Worm (Caenorhabditis elegans) whole organism, young adult: Measurements from ENCODE around the gene klp-3.

ENCODE experiments used
- B0035.1 ChIP-seq: sonication (generic microtip); optimal IDR thresholded peaks from 2 replicates; lab custom pipeline; 2016; ENCODE audit warnings: missing genetic modification characterization, mild to moderate bottlenecking, missing compliant biosample characterization, missing genotype, missing genetic modification reagents
- B0336.3 ChIP-seq: fragments of 200-800 bp; sonication (Bioruptor generic); IDR thresholded peaks from 2 replicates; pipeline ENCODE4 v1.3.6; 2022; ENCODE audit warnings: missing genetic modification characterization, missing compliant biosample characterization
- F10E7.11 ChIP-seq: sonication (generic microtip); optimal IDR thresholded peaks from 2 replicates; lab custom pipeline; 2017; ENCODE audit warnings: mild to moderate bottlenecking, missing genetic modification characterization, moderate library complexity, missing compliant biosample characterization
- F33H1.4 ChIP-seq: fragments of 200-800 bp; sonication (Bioruptor generic); IDR thresholded peaks from 2 replicates; pipeline ENCODE4 v1.3.6; 2022; ENCODE audit warnings: missing genetic modification reagents, missing genetic modification characterization, missing compliant biosample characterization
- F49E8.2 ChIP-seq: sonication (generic microtip); optimal IDR thresholded peaks from 3 replicates; lab custom pipeline; 2017; ENCODE audit warnings: missing genetic modification characterization, mild to moderate bottlenecking, missing compliant biosample characterization, antibody characterized with exemption, moderate library complexity; ENCODE audit not compliant: insufficient read depth
- F57C9.4 ChIP-seq: sonication (generic microtip); optimal IDR thresholded peaks from 2 replicates; lab custom pipeline; 2017; ENCODE audit warnings: mild to moderate bottlenecking, missing genetic modification characterization, missing compliant biosample characterization
- K11D2.4 ChIP-seq: fragments of 200-800 bp; sonication (Bioruptor generic); IDR thresholded peaks from 2 replicates; pipeline ENCODE4 v1.3.6; 2022; ENCODE audit warnings: missing genetic modification reagents, missing genetic modification characterization, missing compliant biosample characterization
- T07F8.4 ChIP-seq: sonication (generic microtip); optimal IDR thresholded peaks from 2 replicates; lab custom pipeline; 2016; ENCODE audit warnings: mild to moderate bottlenecking, missing genetic modification characterization, moderate library complexity, missing compliant biosample characterization
- Y53G8AR.9 ChIP-seq: fragments of 200-800 bp; sonication (Bioruptor generic); conservative IDR thresholded peaks from 2 replicates; pipeline ENCODE4 v1.3.6; 2022; ENCODE audit warnings: missing genetic modification reagents, missing genetic modification characterization, missing compliant biosample characterization
- Y67H2A.10 ChIP-seq: fragments of 200-800 bp; sonication (Bioruptor generic); conservative IDR thresholded peaks from 2 replicates; pipeline ENCODE4 v1.3.6; 2022; ENCODE audit warnings: missing genetic modification reagents, missing genetic modification characterization, missing compliant biosample characterization
- Y79H2A.3 ChIP-seq: fragments of 200-800 bp; sonication (Bioruptor generic); conservative IDR thresholded peaks from 2 replicates; pipeline ENCODE4 v1.3.6; 2022; ENCODE audit warnings: missing genetic modification reagents, missing genetic modification characterization, missing compliant biosample characterization
- Y95B8A.8 ChIP-seq: fragments of 200-800 bp; sonication (Bioruptor generic); IDR thresholded peaks from 2 replicates; pipeline ENCODE4 v1.3.6; 2022; ENCODE audit warnings: missing genetic modification reagents, missing genetic modification characterization, missing compliant biosample characterization
- ama-1 ChIP-seq, 3 experiments: fragments of 150-350 bp in 1 of 3; sonication (generic microtip) in 2 of 3; optimal IDR thresholded peaks; 2 replicates each; lab custom pipeline; 2014 to 2018; ENCODE audit warnings: missing biosample characterization in 2 of 3, missing genetic modification characterization in 2 of 3, missing genetic modification reagents in 2 of 3
- attf-6 ChIP-seq: fragments of 200-800 bp; sonication (Bioruptor generic); IDR thresholded peaks from 2 replicates; pipeline ENCODE4 v1.3.6; 2022; ENCODE audit warnings: missing genetic modification reagents, missing genetic modification characterization, missing compliant biosample characterization
- ccch-3 ChIP-seq: fragments of 200-800 bp; sonication (Bioruptor generic); optimal IDR thresholded peaks from 2 replicates; lab custom pipeline; 2018; ENCODE audit warnings: mild to moderate bottlenecking, missing genetic modification characterization, missing compliant biosample characterization
- cebp-1 ChIP-seq, 2 experiments: fragments of 200-800 bp in 1 of 2; sonication (Bioruptor generic) in 1 of 2; sonication (generic microtip) in 1 of 2; IDR thresholded peaks in 1 of 2; optimal IDR thresholded peaks in 1 of 2; 2 replicates each; pipeline versions ENCODE4 v1.3.6 to Lab custom; 2017 to 2022; ENCODE audit warnings: missing compliant biosample characterization in 2 of 2, missing genetic modification characterization in 2 of 2, mild to moderate bottlenecking in 1 of 2, missing genetic modification reagents in 1 of 2, moderate library complexity in 1 of 2
- ceh-27 ChIP-seq: fragments of 200-800 bp; sonication (Bioruptor generic); optimal IDR thresholded peaks from 2 replicates; lab custom pipeline; 2018; ENCODE audit warnings: mild to moderate bottlenecking, missing genetic modification characterization, moderate library complexity, missing compliant biosample characterization
- ceh-40 ChIP-seq: fragments of 200-800 bp; sonication (Bioruptor generic); IDR thresholded peaks from 2 replicates; pipeline ENCODE4 v1.3.6; 2022; ENCODE audit warnings: missing genetic modification characterization, missing compliant biosample characterization
- chd-7 ChIP-seq: sonication (generic microtip); optimal IDR thresholded peaks from 2 replicates; lab custom pipeline; 2016; ENCODE audit warnings: mild to moderate bottlenecking, missing genetic modification characterization, moderate library complexity, missing compliant biosample characterization
- dpff-1 ChIP-seq: sonication (generic microtip); optimal IDR thresholded peaks from 2 replicates; lab custom pipeline; 2017; ENCODE audit warnings: mild to moderate bottlenecking, missing genetic modification characterization, missing compliant biosample characterization
- dpl-1 ChIP-seq: fragments of 150-350 bp; optimal IDR thresholded peaks from 2 replicates; lab custom pipeline; 2014; ENCODE audit warnings: missing biosample characterization, missing genetic modification reagents, missing genetic modification characterization
- egl-18 ChIP-seq: fragments of 200-800 bp; sonication (Bioruptor generic); IDR thresholded peaks from 2 replicates; pipeline ENCODE4 v1.3.6; 2022; ENCODE audit warnings: missing genetic modification reagents, missing genetic modification characterization, missing compliant biosample characterization
- fkh-3 ChIP-seq: sonication (generic microtip); optimal IDR thresholded peaks from 2 replicates; lab custom pipeline; 2016; ENCODE audit warnings: mild to moderate bottlenecking, missing genetic modification characterization, missing compliant biosample characterization
- hlh-12 ChIP-seq: sonication (generic microtip); optimal IDR thresholded peaks from 2 replicates; lab custom pipeline; 2016; ENCODE audit warnings: missing genetic modification characterization, missing compliant biosample characterization
- hrde-1 ChIP-seq: sonication (generic microtip); optimal IDR thresholded peaks from 2 replicates; lab custom pipeline; 2016; ENCODE audit warnings: missing genetic modification characterization, mild to moderate bottlenecking, missing compliant biosample characterization, moderate library complexity, missing genotype, missing genetic modification reagents, borderline replicate concordance
- lin-54 ChIP-seq: fragments of 200-800 bp; sonication (Bioruptor generic); optimal IDR thresholded peaks from 2 replicates; lab custom pipeline; 2018; ENCODE audit warnings: mild to moderate bottlenecking, missing genetic modification characterization, missing compliant biosample characterization
- lir-1 ChIP-seq: fragments of 200-800 bp; sonication (Bioruptor generic); conservative IDR thresholded peaks from 2 replicates; pipeline ENCODE4 v1.3.6; 2022; ENCODE audit warnings: missing genetic modification reagents, missing genetic modification characterization, missing compliant biosample characterization
- madf-8 ChIP-seq: fragments of 200-800 bp; sonication (Bioruptor generic); conservative IDR thresholded peaks from 2 replicates; pipeline ENCODE4 v1.3.6; 2022; ENCODE audit warnings: missing genetic modification reagents, missing genetic modification characterization, missing compliant biosample characterization
- mcd-1 ChIP-seq: fragments of 200-800 bp; sonication (Bioruptor generic); IDR thresholded peaks from 2 replicates; pipeline ENCODE4 v1.3.6; 2022; ENCODE audit warnings: missing genetic modification reagents, missing genetic modification characterization, missing compliant biosample characterization
- mxl-1 ChIP-seq: sonication (generic microtip); optimal IDR thresholded peaks from 2 replicates; lab custom pipeline; 2016; ENCODE audit warnings: missing genetic modification characterization, missing compliant biosample characterization
- nhr-179 ChIP-seq: sonication (generic microtip); optimal IDR thresholded peaks from 2 replicates; lab custom pipeline; 2016; ENCODE audit warnings: mild to moderate bottlenecking, missing genetic modification characterization, missing compliant biosample characterization
- nhr-80 ChIP-seq: sonication (generic microtip); optimal IDR thresholded peaks from 2 replicates; lab custom pipeline; 2016; ENCODE audit warnings: missing genetic modification characterization, missing compliant biosample characterization
- nhr-90 ChIP-seq: sonication (generic microtip); optimal IDR thresholded peaks from 2 replicates; lab custom pipeline; 2016; ENCODE audit warnings: missing genotype, mild to moderate bottlenecking, missing genetic modification characterization, missing compliant biosample characterization
- pbrm-1 ChIP-seq: fragments of 200-800 bp; sonication (Bioruptor generic); IDR thresholded peaks from 2 replicates; pipeline ENCODE4 v1.3.6; 2022; ENCODE audit warnings: missing genetic modification reagents, missing genetic modification characterization, missing compliant biosample characterization
- snpc-3.4 ChIP-seq: sonication (generic microtip); optimal IDR thresholded peaks from 2 replicates; lab custom pipeline; 2017; ENCODE audit warnings: missing genetic modification characterization, mild to moderate bottlenecking, missing compliant biosample characterization, antibody characterized with exemption, moderate library complexity, missing genotype, missing genetic modification reagents
- somi-1 ChIP-seq: fragments of 200-800 bp; sonication (Bioruptor generic); optimal IDR thresholded peaks from 2 replicates; lab custom pipeline; 2018; ENCODE audit warnings: mild to moderate bottlenecking, missing genetic modification characterization, missing compliant biosample characterization
- xnd-1 ChIP-seq: sonication (generic microtip); optimal IDR thresholded peaks from 2 replicates; lab custom pipeline; 2016; ENCODE audit warnings: missing genotype, missing genetic modification reagents, missing genetic modification characterization, missing compliant biosample characterization
- zfh-2 ChIP-seq: fragments of 200-800 bp; sonication (Bioruptor generic); conservative IDR thresholded peaks from 2 replicates; pipeline ENCODE4 v1.3.6; 2022; ENCODE audit warnings: missing genetic modification reagents, missing genetic modification characterization, missing compliant biosample characterization
- ztf-18 ChIP-seq: sonication (generic microtip); optimal IDR thresholded peaks from 2 replicates; lab custom pipeline; 2016; ENCODE audit warnings: missing genotype, mild to moderate bottlenecking, missing genetic modification characterization, missing compliant biosample characterization
- ztf-25 ChIP-seq: fragments of 200-800 bp; sonication (Bioruptor generic); IDR thresholded peaks from 2 replicates; pipeline ENCODE4 v1.3.6; 2022; ENCODE audit warnings: missing genetic modification reagents, missing genetic modification characterization, missing compliant biosample characterization
- ztf-28 ChIP-seq: fragments of 200-800 bp; sonication (Bioruptor generic); IDR thresholded peaks from 2 replicates; pipeline ENCODE4 v1.3.6; 2022; ENCODE audit warnings: missing genetic modification reagents, missing genetic modification characterization, missing compliant biosample characterization

klp-3 gene

DNA sequence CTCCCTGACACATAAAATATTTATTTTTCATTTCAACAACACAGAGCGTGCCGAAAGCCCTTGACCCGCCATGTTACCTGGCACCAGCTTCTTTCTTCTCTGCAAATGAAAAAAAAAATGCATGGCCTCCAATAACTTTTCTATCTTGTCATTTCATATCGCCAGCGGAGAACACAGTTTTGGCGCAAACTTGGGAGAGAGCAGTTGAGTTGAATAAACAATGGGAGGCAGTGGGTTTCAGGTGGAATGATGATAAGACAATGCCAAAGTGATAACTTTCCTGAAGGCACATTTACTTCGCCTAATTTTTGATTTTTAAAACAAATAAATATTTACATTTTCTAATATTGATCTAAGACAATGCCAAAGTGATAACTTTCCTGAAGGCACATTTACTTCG is 40.9 kb upstream of the klp-3 start:
- no peak for TF ChIP-seq F33H1.4 (GFP tag; lab: Robert Waterston, UW)
- no peak for TF ChIP-seq B0336.3
- TF ChIP-seq zfh-2, result no peak
- TF ChIP-seq somi-1 (GFP tag; lab: Kevin White, UChicago), result no peak
- no peak for TF ChIP-seq B0035.1 (tag; lab: Kevin White, UChicago)
- TF ChIP-seq nhr-80 (tag; lab: Kevin White, UChicago), result peak; percentile 57
- no peak for TF ChIP-seq ztf-25 (GFP tag; lab: Robert Waterston, UW)

DNA sequence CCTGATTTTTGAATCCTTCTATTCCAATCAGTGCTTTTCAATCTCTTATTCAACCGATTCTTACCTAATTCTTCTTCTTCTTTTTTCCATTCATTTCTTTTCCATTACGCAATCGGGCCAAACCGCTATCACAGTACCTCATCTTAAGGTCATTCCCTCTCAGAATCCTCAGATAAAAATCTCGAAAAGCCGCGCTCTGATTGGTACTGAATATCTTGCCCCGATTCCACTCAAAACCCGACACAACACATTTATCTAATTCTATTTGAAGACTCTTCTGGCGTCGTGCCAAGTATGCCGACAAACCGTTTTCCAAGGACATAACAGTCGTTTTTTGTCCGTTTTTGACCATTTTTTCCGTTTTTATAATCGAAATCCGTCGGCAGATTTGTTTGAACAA is 40.3 kb upstream of the klp-3 start:
- TF ChIP-seq dpl-1 (GFP tag; lab: Kevin White, UChicago) (no peak), ztf-28 (GFP tag; lab: Robert Waterston, UW) (no peak), snpc-3.4 (no peak), cebp-1 (GFP tag; IDR thresholded peaks at IDR 0.05; lab: Robert Waterston, UW) (no peak), cebp-1 (tag; optimal IDR thresholded peaks at IDR 0.05; lab: Kevin White, UChicago) (no peak), mxl-1 (tag; lab: Kevin White, UChicago) (no peak), nhr-90 (tag; lab: Kevin White, UChicago) (no peak), Y95B8A.8 (no peak), hlh-12 (tag; lab: Kevin White, UChicago) (no peak), ceh-40 (GFP tag; lab: Robert Waterston, UW) (no peak), pbrm-1 (GFP tag; lab: Robert Waterston, UW) (no peak), ztf-25 (GFP tag; lab: Robert Waterston, UW) (no peak), nhr-179 (no peak), ztf-18 (tag; lab: Kevin White, UChicago) (no peak), xnd-1 (tag; lab: Kevin White, UChicago) (no peak), mcd-1 (GFP tag; lab: Robert Waterston, UW) (no peak)

DNA sequence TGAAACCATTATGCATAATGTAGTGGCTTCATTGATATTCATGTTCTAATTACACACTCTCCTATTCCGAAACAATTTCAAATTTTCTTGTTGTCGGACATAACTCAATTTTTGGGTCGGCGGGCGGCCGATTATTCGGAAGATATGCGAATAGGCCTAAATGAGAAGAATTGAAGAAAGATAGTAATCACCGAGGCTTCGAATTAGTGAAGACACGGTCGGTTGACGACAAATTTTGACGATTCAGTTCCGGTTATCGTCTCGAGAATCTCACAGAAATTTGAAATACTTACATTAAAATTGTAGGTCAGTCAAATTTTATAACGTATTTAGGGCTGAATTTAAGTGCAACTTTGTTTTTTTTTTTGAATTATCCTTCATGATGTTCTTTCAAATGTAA is 39.0 kb upstream of the klp-3 start:
- TF ChIP-seq T07F8.4 (no peak), K11D2.4 (no peak), ama-1 (optimal IDR thresholded peaks at IDR 0.05; lab: Kevin White, UChicago) (no peak), ama-1 (GFP tag; optimal IDR thresholded peaks at IDR 0.05; lab: Kevin White, UChicago) (no peak), hrde-1 (tag; lab: Kevin White, UChicago) (no peak), B0336.3 (no peak), fkh-3 (no peak), Y79H2A.3 (no peak), madf-8 (GFP tag; lab: Robert Waterston, UW) (no peak), F49E8.2 (tag; lab: Kevin White, UChicago) (no peak), dpff-1 (tag; lab: Kevin White, UChicago) (no peak), attf-6 (GFP tag; lab: Robert Waterston, UW) (no peak), chd-7 (tag; lab: Kevin White, UChicago) (no peak), cebp-1 (GFP tag; IDR thresholded peaks at IDR 0.05; lab: Robert Waterston, UW) (no peak), cebp-1 (tag; optimal IDR thresholded peaks at IDR 0.05; lab: Kevin White, UChicago) (no peak), somi-1 (GFP tag; lab: Kevin White, UChicago) (no peak), F57C9.4 (no peak)

DNA sequence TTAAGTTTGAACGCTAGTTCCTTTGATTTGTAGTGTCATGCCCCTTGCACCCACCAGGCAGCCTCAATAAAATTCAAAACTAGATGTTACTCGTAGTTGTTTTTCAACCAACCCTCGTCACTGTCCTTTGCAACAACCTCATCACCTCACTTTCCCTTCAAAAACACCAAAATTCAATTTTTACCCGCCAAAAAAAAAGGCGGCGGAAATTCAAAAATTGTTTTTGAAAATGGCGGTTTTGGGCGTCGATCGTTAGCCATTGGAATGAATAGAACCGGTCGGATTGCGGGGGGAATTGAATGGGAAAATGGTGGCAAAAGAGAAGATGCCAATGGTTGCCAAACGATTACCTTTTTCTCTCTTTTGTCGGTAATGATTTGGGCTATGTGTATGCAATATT is 36.1 kb upstream of the klp-3 start:
- no peak for TF ChIP-seq ceh-27 (GFP tag; lab: Kevin White, UChicago)
- no peak for TF ChIP-seq zfh-2
- TF ChIP-seq Y53G8AR.9 (GFP tag; lab: Robert Waterston, UW), result no peak
- no peak for TF ChIP-seq Y67H2A.10
- no peak for TF ChIP-seq lin-54 (GFP tag; lab: Kevin White, UChicago)
- no peak for TF ChIP-seq ccch-3 (GFP tag; lab: Kevin White, UChicago)
- TF ChIP-seq F10E7.11, result no peak
- TF ChIP-seq lir-1 (GFP tag; lab: Robert Waterston, UW), result no peak
- TF ChIP-seq egl-18 (GFP tag; lab: Robert Waterston, UW), result no peak
- no peak for TF ChIP-seq madf-8 (GFP tag; lab: Robert Waterston, UW)
